Worm (Caenorhabditis elegans): Measurements from ENCODE around the gene pes-5.
A peak's percentile ranks its signal among the peaks of the same experiment; 100 is the strongest.

pes-5 gene

ce11 chrII:11811241-11811640, 18.6 kb downstream of the pes-5 start:
- TF ChIP-seq T20F7.1 (GFP tag; optimal IDR thresholded peaks at IDR 0.05): no peak
- TF ChIP-seq set-16 (GFP tag; IDR thresholded peaks at IDR 0.05): peak; percentile 71

- TF ChIP-seq Y5F2A.4 (GFP tag; optimal IDR thresholded peaks at IDR 0.05) (no peak), tag-97 (GFP tag; IDR thresholded peaks at IDR 0.05) (no peak), mxl-2 (GFP tag; conservative IDR thresholded peaks at IDR 0.05) (no peak), vab-7 (GFP tag; IDR thresholded peaks at IDR 0.05) (no peak), php-3 (GFP tag; IDR thresholded peaks at IDR 0.05) (no peak), lin-1 (GFP tag; IDR thresholded peaks at IDR 0.05) (no peak), Y48G9A.11 (GFP tag; IDR thresholded peaks at IDR 0.05) (no peak), madf-9 (GFP tag; conservative IDR thresholded peaks at IDR 0.05) (no peak), ceh-20 (GFP tag; IDR thresholded peaks at IDR 0.05) (no peak), T20F7.1 (GFP tag; optimal IDR thresholded peaks at IDR 0.05) (no peak), Y105C5A.15 (GFP tag; IDR thresholded peaks at IDR 0.05) (no peak), dmd-6 (GFP tag; IDR thresholded peaks at IDR 0.05) (no peak), lsy-2 (tag; optimal IDR thresholded peaks at IDR 0.05) (no peak), F37D6.2 (tag; optimal IDR thresholded peaks at IDR 0.05) (no peak), egl-43 (GFP tag; IDR thresholded peaks at IDR 0.05) (no peak), lin-13 (GFP tag; optimal IDR thresholded peaks at IDR 0.05) (no peak), set-16 (GFP tag; IDR thresholded peaks at IDR 0.05) (no peak), lim-7 (GFP tag; IDR thresholded peaks at IDR 0.05) (no peak)
Measured at ce11 chrII:11810436-11810835, 19.4 kb downstream of the pes-5 start, which contains the start of gene F43G6.7. Gene F43G6.7, plus strand, starts transcription at chrII:11810790.

DNA sequence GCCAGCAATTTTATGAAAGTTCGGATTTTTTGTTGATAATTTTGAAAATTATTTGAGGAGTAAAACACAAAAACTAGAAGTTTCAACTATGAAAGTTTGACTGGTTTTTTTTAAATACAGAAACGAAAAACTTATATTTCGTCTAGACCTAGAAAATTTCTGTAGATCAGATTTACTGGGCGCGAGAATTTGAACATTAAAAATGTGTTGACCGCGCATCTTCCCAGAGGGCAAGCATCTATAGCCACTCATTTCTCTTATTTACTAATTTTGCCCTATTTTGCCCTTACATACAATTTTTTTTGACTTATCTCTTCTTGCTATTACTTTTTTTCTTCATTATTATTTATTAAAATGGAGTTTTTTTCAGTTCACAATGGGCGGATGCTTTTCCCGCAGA, 20.8 kb downstream of the pes-5 start, which contains the start of gene F43G6.10:
Gene F43G6.10, plus strand, starts transcription at position 371 of the 400 bp plus-strand sequence.
- TF ChIP-seq ctbp-1 (GFP tag; IDR thresholded peaks at IDR 0.05): no peak
- no peak for TF ChIP-seq mxl-2 (GFP tag; conservative IDR thresholded peaks at IDR 0.05)
- no peak for TF ChIP-seq lim-7 (GFP tag; IDR thresholded peaks at IDR 0.05)
- no peak for TF ChIP-seq snpc-4 (tag; optimal IDR thresholded peaks at IDR 0.05)
- TF ChIP-seq sdz-12 (GFP tag; optimal IDR thresholded peaks at IDR 0.05): no peak
- no peak for TF ChIP-seq T20F7.1 (GFP tag; optimal IDR thresholded peaks at IDR 0.05)
- no peak for TF ChIP-seq spr-1 (tag; optimal IDR thresholded peaks at IDR 0.05)
- TF ChIP-seq daf-19 (GFP tag; conservative IDR thresholded peaks at IDR 0.05): no peak
- no peak for TF ChIP-seq nhr-237 (tag; optimal IDR thresholded peaks at IDR 0.05)
- no peak for TF ChIP-seq dpl-1 (GFP tag; optimal IDR thresholded peaks at IDR 0.05)
- no peak for TF ChIP-seq spr-3 (GFP tag; optimal IDR thresholded peaks at IDR 0.05)
- no peak for TF ChIP-seq snpc-1.2 (GFP tag; IDR thresholded peaks at IDR 0.05)
- TF ChIP-seq rbr-2 (tag; optimal IDR thresholded peaks at IDR 0.05): no peak

DNA sequence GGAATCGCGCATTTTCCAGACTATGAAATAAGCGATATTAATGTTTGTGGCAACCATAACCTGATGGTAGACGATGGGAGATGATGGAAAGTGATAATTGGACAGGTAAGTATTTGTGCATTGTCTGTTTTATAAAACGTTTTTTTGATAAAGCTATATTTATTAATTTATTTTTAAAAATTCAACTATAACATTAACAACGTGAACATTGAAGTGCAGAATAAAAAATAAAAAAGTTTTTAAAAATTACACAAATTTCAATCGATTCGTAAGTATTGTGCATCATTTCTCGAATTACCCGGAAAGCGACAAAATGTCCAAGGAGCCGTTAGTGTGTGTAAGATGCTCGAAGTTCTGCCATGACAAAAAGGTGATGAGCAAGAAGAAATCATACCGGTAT, 23.6 kb downstream of the pes-5 start, which contains the start of gene jmjd-1.1:
Gene jmjd-1.1, plus strand, starts transcription at position 301 of the 400 bp plus-strand sequence.
- TF ChIP-seq egl-27 (tag; optimal IDR thresholded peaks at IDR 0.05): no peak
- no peak for TF ChIP-seq rbr-2 (tag; optimal IDR thresholded peaks at IDR 0.05)
- TF ChIP-seq aha-1 (tag): no peak
- no peak for TF ChIP-seq unc-62 (GFP tag; optimal IDR thresholded peaks at IDR 0.05 in 1 of 2)
- TF ChIP-seq unc-62 (tag; optimal IDR thresholded peaks at IDR 0.05): no peak
- no peak for TF ChIP-seq attf-4 (tag; optimal IDR thresholded peaks at IDR 0.05)
- TF ChIP-seq unc-130 (GFP tag; optimal IDR thresholded peaks at IDR 0.05): no peak
- no peak for TF ChIP-seq jun-1 (tag; optimal IDR thresholded peaks at IDR 0.05)
- TF ChIP-seq spr-3 (GFP tag; optimal IDR thresholded peaks at IDR 0.05): no peak
- no peak for TF ChIP-seq ceh-62 (tag; optimal IDR thresholded peaks at IDR 0.05)
- no peak for TF ChIP-seq aly-2 (tag; optimal IDR thresholded peaks at IDR 0.05)
- TF ChIP-seq lsy-2 (tag; optimal IDR thresholded peaks at IDR 0.05): no peak
- TF ChIP-seq ceh-28 (tag; optimal IDR thresholded peaks at IDR 0.05): no peak
- no peak for TF ChIP-seq hlh-11 (tag; optimal IDR thresholded peaks at IDR 0.05)
- TF ChIP-seq F44E2.7 (GFP tag; IDR thresholded peaks at IDR 0.05): no peak
